Worm (Caenorhabditis elegans): ENCODE data around the gene T21C9.6.

T21C9.6 gene

DNA sequence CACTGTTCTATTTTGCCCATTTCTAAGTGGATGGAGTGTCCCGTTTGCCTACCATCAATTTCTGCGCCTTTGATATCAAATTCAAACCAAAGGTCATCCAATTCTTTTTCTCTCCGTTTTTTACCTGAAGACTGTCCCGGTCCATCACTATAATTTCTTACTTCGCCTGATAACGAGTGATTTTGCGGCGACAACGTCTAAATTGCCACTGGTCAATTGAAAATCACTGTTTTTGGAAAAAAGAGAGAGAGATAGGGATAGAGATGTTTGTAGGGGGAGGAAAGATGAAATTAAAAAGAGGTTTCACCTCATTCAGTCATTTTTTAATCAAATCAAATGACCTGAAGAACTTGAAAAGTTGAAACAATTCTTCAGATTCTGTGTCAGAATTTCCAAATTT is 10.2 kb upstream of the T21C9.6 start:
- TF ChIP-seq ztf-29 (GFP tag; IDR thresholded peaks at IDR 0.05) (no peak), ref-1 (GFP tag; conservative IDR thresholded peaks at IDR 0.05) (no peak), ztf-23 (GFP tag; IDR thresholded peaks at IDR 0.05) (no peak), flt-1 (GFP tag; IDR thresholded peaks at IDR 0.05) (no peak), T22C8.4 (GFP tag; IDR thresholded peaks at IDR 0.05) (no peak), cog-1 (tag; optimal IDR thresholded peaks at IDR 0.05) (no peak), med-1 (GFP tag; optimal IDR thresholded peaks at IDR 0.05; ENCODE audit: insufficient read depth) (no peak), tab-1 (GFP tag; IDR thresholded peaks at IDR 0.05) (no peak), klf-2 (GFP tag; conservative IDR thresholded peaks at IDR 0.05) (no peak)

DNA sequence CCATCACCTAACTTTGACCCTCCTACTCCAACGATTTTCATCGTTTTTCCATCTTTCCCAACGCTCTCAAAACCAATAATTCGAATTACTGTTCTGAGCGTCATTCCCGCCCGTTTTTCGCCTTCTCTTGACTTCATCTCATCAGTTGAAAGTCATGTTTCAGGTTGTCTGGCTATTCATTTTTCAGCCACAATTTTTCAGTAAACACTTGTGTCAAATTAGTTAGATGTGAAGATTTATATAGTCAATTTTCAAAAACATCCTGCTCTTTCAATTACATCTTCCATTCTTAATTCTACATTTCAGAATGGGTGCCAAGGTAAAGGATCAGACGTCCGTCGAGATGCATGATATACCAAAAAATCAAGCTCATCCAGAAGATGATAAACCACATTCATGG is 9.1 kb upstream of the T21C9.6 start, which contains the start of gene del-6:
del-6 (plus strand) TSS at position 301 of the 400 bp plus-strand sequence.
- no peak for TF ChIP-seq med-1 (GFP tag; optimal IDR thresholded peaks at IDR 0.05; ENCODE audit: insufficient read depth)
- TF ChIP-seq ztf-29 (GFP tag; IDR thresholded peaks at IDR 0.05), result no peak
- no peak for TF ChIP-seq ref-1 (GFP tag; conservative IDR thresholded peaks at IDR 0.05)
- no peak for TF ChIP-seq tab-1 (GFP tag; IDR thresholded peaks at IDR 0.05)
- no peak for TF ChIP-seq ztf-23 (GFP tag; IDR thresholded peaks at IDR 0.05)
- no peak for TF ChIP-seq cog-1 (tag; optimal IDR thresholded peaks at IDR 0.05)
- no peak for TF ChIP-seq klf-2 (GFP tag; conservative IDR thresholded peaks at IDR 0.05)
- no peak for TF ChIP-seq T22C8.4 (GFP tag; IDR thresholded peaks at IDR 0.05)
- no peak for TF ChIP-seq flt-1 (GFP tag; IDR thresholded peaks at IDR 0.05)

DNA sequence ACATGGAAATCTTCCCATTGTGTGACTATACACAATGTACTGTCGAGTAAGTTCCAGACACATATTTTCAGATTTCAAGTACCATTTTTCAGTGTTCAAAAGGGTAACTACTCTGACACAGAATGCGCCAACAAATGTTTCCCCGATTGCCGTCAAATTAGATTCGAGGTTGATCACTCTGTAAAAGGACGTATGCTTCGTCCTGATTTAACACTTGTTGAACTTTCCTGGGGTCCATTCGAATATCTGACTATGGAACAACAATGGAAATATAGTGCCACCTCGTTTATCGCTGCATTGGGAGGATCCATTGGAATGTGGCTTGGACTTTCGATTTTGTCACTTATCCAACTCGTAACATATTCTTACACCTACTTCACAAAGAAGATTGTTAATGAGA is 7.5 kb upstream of the T21C9.6 start:
- TF ChIP-seq T22C8.4 (GFP tag; IDR thresholded peaks at IDR 0.05) (no peak), ztf-29 (GFP tag; IDR thresholded peaks at IDR 0.05) (no peak), med-1 (GFP tag; optimal IDR thresholded peaks at IDR 0.05; ENCODE audit: insufficient read depth) (no peak), klf-2 (GFP tag; conservative IDR thresholded peaks at IDR 0.05) (no peak), ztf-23 (GFP tag; IDR thresholded peaks at IDR 0.05) (no peak), flt-1 (GFP tag; IDR thresholded peaks at IDR 0.05) (no peak), tab-1 (GFP tag; IDR thresholded peaks at IDR 0.05) (no peak), cog-1 (tag; optimal IDR thresholded peaks at IDR 0.05) (no peak), ref-1 (GFP tag; conservative IDR thresholded peaks at IDR 0.05) (no peak)

DNA sequence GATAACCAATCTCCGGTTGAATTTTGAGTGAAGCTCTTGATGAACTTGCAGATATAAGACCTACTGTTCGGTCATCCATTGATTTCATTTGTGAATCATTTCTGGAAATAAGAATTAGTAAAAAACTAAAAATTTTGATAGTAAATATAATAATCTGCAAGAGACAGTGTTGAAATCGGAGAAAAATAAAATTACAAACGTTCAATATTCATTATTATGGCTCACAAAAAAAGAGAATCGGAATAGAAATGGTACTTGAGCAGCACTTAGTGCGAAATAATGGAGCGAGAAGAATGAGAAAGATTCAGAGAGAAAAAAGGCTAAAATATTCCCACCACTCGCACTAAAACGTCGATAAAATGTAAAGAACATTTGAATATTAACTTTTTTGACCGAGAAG is 5.4 kb upstream of the T21C9.6 start, which contains the start of gene vps-54:
vps-54 (minus strand) TSS at position 101 of the 400 bp plus-strand sequence.
- TF ChIP-seq tab-1 (GFP tag; IDR thresholded peaks at IDR 0.05), result no peak
- TF ChIP-seq cog-1 (tag; optimal IDR thresholded peaks at IDR 0.05), result no peak
- TF ChIP-seq T22C8.4 (GFP tag; IDR thresholded peaks at IDR 0.05), result no peak
- no peak for TF ChIP-seq ref-1 (GFP tag; conservative IDR thresholded peaks at IDR 0.05)
- no peak for TF ChIP-seq ztf-29 (GFP tag; IDR thresholded peaks at IDR 0.05)
- TF ChIP-seq med-1 (GFP tag; optimal IDR thresholded peaks at IDR 0.05; ENCODE audit: insufficient read depth), result no peak
- no peak for TF ChIP-seq klf-2 (GFP tag; conservative IDR thresholded peaks at IDR 0.05)
- no peak for TF ChIP-seq flt-1 (GFP tag; IDR thresholded peaks at IDR 0.05)
- no peak for TF ChIP-seq ztf-23 (GFP tag; IDR thresholded peaks at IDR 0.05)

DNA sequence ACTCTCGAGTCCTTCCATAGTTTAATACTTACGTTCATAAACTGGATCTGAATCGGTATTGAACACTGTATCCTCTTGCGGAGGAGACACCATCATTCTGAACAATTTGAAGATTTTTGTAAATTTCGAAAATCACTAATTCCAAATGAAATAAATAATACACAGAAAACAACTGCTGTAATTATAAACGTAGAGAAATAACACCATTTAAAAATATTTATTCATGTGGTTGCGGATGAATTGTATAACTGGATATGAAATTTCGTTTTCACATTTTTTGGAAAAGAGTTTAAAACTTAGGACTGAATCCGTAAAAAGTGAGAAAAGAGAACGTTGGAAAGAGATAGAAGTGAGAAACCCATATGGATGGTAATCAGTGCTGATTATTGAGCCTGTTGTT is 3.5 kb upstream of the T21C9.6 start, which contains the start of gene mics-1:
mics-1 (minus strand) TSS at position 101 of the 400 bp plus-strand sequence.
- no peak for TF ChIP-seq ref-1 (GFP tag; conservative IDR thresholded peaks at IDR 0.05)
- no peak for TF ChIP-seq med-1 (GFP tag; optimal IDR thresholded peaks at IDR 0.05; ENCODE audit: insufficient read depth)
- TF ChIP-seq klf-2 (GFP tag; conservative IDR thresholded peaks at IDR 0.05), result no peak
- TF ChIP-seq tab-1 (GFP tag; IDR thresholded peaks at IDR 0.05), result no peak
- no peak for TF ChIP-seq ztf-23 (GFP tag; IDR thresholded peaks at IDR 0.05)
- no peak for TF ChIP-seq cog-1 (tag; optimal IDR thresholded peaks at IDR 0.05)
- TF ChIP-seq T22C8.4 (GFP tag; IDR thresholded peaks at IDR 0.05), result no peak
- TF ChIP-seq ztf-29 (GFP tag; IDR thresholded peaks at IDR 0.05), result no peak
- no peak for TF ChIP-seq flt-1 (GFP tag; IDR thresholded peaks at IDR 0.05)

DNA sequence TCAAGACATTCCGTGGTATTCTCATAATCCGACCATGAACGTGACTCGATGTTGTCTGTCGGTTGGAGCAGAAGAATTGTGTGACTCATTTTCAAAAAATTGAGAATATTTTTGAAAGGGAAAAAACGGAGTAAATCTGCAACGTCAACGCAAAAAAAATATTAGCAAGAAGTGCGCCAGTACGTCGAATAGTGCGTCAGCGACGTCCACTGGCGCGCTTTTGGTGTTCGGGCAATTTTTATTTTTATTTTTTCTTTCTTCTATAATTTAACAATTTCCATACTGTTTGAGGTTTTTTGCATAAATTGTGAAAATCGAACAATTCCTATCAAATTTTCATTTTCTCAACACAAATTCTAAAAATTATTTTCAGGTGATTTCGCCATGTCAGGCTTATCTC is 2.7 kb upstream of the T21C9.6 start, which contains the start of the genes erh-1 and lpd-9:
erh-1 (minus strand) TSS at position 204 of the 400 bp plus-strand sequence.
lpd-9 (plus strand) TSS at position 368 of the 400 bp plus-strand sequence.
- TF ChIP-seq flt-1 (GFP tag; IDR thresholded peaks at IDR 0.05), result no peak
- peak; percentile 33 for TF ChIP-seq med-1 (GFP tag; optimal IDR thresholded peaks at IDR 0.05; ENCODE audit: insufficient read depth)
- no peak for TF ChIP-seq cog-1 (tag; optimal IDR thresholded peaks at IDR 0.05)
- TF ChIP-seq tab-1 (GFP tag; IDR thresholded peaks at IDR 0.05), result no peak
- TF ChIP-seq ztf-23 (GFP tag; IDR thresholded peaks at IDR 0.05), result 0 out of 2 replicates have a peak, but pooled peaks have one; percentile 45
- TF ChIP-seq ztf-29 (GFP tag; IDR thresholded peaks at IDR 0.05), result no peak
- no peak for TF ChIP-seq T22C8.4 (GFP tag; IDR thresholded peaks at IDR 0.05)
- TF ChIP-seq klf-2 (GFP tag; conservative IDR thresholded peaks at IDR 0.05), result no peak
- TF ChIP-seq ref-1 (GFP tag; conservative IDR thresholded peaks at IDR 0.05), result no peak

DNA sequence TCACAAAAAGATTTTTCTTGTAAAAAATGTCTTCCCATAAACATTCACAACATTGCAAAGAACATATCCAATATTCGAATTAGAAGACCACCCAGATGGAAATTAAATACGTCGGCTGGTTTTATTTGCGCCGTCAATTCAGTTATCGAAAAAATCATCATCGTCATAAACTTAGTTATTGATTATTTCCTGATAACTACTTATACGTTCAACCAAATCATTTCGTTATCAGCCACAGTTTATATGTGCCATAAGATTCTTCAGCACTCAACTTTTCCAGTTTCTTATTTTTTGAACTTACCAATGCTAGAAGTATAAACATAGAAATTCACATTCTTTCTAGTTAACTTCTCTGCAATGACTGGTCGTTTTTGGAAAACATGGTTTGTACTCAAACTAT is 1.0 kb upstream of the T21C9.6 start:
- no peak for TF ChIP-seq ref-1 (GFP tag; conservative IDR thresholded peaks at IDR 0.05)
- TF ChIP-seq ztf-23 (GFP tag; IDR thresholded peaks at IDR 0.05), result no peak

DNA sequence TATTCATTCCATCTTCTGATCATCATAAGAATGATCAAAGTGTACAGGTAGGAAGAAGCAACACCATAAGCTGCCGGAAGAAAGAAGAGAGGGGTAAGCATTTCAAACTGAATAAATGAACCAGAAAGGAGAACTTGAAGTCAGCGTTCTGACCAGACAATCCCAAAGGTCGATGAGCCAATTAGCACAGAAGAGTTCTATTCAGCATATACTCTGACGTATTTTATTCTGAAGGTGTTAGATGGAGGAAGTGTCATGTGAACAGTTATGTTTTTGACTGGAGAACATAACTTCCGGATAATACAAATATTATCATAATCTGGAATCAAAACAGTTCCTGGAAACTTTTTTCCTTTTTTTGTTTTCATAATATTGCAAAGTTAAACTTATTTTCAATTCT is 7.0 kb downstream of the T21C9.6 start, which contains the start of gene srg-32:
srg-32 (minus strand) TSS at position 101 of the 400 bp plus-strand sequence.
- no peak for TF ChIP-seq klf-2 (GFP tag; conservative IDR thresholded peaks at IDR 0.05)
- TF ChIP-seq ztf-23 (GFP tag; IDR thresholded peaks at IDR 0.05), result no peak
- TF ChIP-seq cog-1 (tag; optimal IDR thresholded peaks at IDR 0.05), result no peak
- TF ChIP-seq ztf-29 (GFP tag; IDR thresholded peaks at IDR 0.05), result no peak
- TF ChIP-seq ref-1 (GFP tag; conservative IDR thresholded peaks at IDR 0.05), result no peak
- TF ChIP-seq tab-1 (GFP tag; IDR thresholded peaks at IDR 0.05), result no peak
- TF ChIP-seq med-1 (GFP tag; optimal IDR thresholded peaks at IDR 0.05; ENCODE audit: insufficient read depth), result no peak
- no peak for TF ChIP-seq T22C8.4 (GFP tag; IDR thresholded peaks at IDR 0.05)
- TF ChIP-seq flt-1 (GFP tag; IDR thresholded peaks at IDR 0.05), result no peak

DNA sequence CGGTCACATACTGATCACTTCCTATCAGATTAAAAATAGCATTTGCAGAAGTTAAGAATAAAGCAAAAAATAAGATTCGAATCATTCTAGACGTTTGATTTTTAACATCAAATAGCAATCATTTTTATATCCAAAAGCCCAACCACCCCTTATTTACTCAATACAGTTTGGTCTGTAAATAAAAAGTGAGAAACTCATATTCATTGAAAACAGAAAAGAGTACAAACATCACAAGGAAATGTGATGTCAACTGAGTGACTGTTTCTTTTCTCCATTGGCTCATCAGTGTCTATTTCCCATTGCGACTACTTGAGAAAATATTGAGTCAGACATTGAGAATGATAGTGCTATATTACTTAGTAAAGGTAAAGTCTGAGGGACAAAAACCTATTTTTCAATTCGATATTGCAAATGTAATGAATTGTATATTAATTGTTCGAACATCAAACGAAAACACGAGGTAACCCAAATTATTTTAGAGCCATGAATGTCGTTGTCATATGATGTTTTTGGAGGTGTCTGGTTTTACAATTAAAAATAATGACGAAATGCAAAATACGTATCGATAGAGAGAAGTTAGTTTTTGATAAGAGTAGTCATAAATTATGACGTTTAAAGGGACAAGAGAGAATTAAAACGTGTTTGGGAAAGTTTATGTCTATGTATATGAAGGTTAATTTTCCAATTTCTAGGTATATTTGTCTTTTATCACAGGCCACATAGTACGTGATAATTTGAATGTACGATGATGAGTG is 8.3 kb downstream of the T21C9.6 start, which contains the start of gene ttr-23:
ttr-23 (minus strand) TSS at position 87 of the 755 bp plus-strand sequence.
- TF ChIP-seq ref-1 (GFP tag; conservative IDR thresholded peaks at IDR 0.05), result no peak
